Worm (Caenorhabditis elegans) whole organism, L4/young adult: ENCODE measurements around the gene ZK1307.1.

Source experiments
- dao-5 ChIP-seq: sonication (generic microtip); optimal IDR thresholded peaks from 2 replicates; lab custom pipeline; 2016; ENCODE audit warnings: missing genotype, missing genetic modification characterization, moderate library complexity, missing compliant biosample characterization
- him-1 ChIP-seq: sonication (generic microtip); optimal IDR thresholded peaks from 2 replicates; lab custom pipeline; 2016; ENCODE audit warnings: missing genotype, missing genetic modification reagents, missing genetic modification characterization, missing compliant biosample characterization

DNA sequence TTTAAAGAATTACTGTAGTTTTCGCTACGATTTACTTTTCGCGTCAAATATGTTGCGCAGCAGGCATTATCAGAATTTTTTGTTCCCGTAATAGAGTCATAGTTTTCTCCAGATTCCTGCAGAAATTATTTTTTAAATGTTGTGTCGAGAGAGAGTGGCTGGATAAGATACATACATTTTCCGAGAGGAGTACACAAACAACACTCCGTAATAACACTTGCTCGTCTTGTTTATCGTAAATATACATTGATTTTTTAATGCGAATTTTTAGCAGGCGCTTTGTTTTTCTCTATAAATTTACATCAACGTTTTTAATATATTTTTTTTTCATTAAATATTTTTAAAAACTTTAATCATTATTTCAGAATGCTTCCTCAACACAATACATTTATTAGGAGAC is 13.6 kb upstream of the ZK1307.1 start, which contains the start of gene taf-8:
- TF ChIP-seq dao-5 (tag; lab: Kevin White, UChicago) (no peak), him-1 (tag; lab: Kevin White, UChicago) (no peak)
